Fruit fly (Drosophila melanogaster): ENCODE data around the gene Pfrx.

Pfrx gene

DNA sequence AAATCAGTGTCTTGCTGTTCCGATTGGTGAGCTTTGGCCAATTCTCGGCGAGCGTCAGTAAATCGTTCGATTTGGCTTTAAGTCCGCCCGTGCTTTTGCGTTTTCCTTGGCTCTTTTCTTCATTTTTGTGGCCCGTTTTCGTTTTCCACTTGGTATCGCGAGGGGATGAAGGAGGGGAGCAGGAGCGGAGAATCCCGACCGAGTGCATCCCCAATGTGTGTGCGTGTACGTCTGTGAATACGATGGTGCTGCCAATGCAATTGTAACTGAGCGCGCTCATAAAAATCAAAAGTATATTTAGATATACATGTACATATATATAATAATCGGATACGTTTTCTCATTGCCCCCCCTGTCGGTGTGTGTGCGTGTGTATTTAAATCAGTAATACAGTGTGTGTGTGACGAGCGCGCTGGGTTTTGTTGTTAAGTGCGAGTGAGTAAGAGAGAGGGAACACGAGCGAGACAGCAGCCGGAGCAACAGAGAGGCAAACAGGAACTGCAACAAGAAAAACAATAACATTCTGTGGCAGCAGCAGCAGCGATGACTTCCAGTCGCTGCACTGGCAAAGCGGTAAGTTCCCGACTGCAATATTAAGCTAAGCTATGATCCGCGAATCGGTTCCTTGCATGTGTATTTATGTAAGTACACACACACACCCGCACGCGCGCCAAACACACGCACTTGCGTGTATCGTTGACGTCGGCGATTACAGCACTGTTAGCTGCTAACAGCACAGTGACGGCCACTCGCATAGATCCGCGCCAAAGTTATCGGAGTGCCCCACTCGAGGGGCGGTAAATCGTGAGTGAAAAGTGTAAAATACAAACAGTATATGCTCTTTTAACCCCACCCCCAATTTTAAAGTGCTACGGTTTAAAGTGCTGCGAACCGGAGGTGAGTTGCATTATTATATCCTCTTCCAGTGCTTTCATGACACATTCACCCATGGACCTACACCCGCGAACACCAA is 592 bp downstream of the Pfrx start (continued):
- TF ChIP-seq Dll (GFP tag; IDR thresholded peaks at IDR 0.05; ENCODE audit: partially characterized antibody) (no peak), usp (GFP tag; optimal IDR thresholded peaks at IDR 0.05) (no peak), CG7372 (GFP tag; IDR thresholded peaks at IDR 0.05) (0 out of 2 replicates have a peak, but pooled peaks have one; percentile 20), nom (GFP tag; optimal IDR thresholded peaks at IDR 0.05) (peak; percentile 42), CG42726 (GFP tag; IDR thresholded peaks at IDR 0.05; ENCODE audit: partially characterized antibody) (no peak), Ptx1 (GFP tag; IDR thresholded peaks at IDR 0.05) (peak; percentile 66), h (optimal IDR thresholded peaks at IDR 0.05) (no peak), Med (GFP tag) (peak; percentile 92), al (GFP tag; IDR thresholded peaks at IDR 0.05) (peak; percentile 61; the same call in 1 of the 2 replicates), en (GFP tag; optimal IDR thresholded peaks at IDR 0.05) (peak; percentile 19), prd (optimal IDR thresholded peaks at IDR 0.05) (no peak), prd (GFP tag; IDR thresholded peaks at IDR 0.05) (peak; percentile 60), CG8089 (GFP tag; optimal IDR thresholded peaks at IDR 0.05) (peak; percentile 41), CG18011 (GFP tag; optimal IDR thresholded peaks at IDR 0.05) (peak; percentile 25), CG4617 (GFP tag; optimal IDR thresholded peaks at IDR 0.05; ENCODE audit: borderline replicate concordance) (no peak), CG8281 (tag; optimal IDR thresholded peaks at IDR 0.05) (peak; percentile 45), pnt (GFP tag; optimal IDR thresholded peaks at IDR 0.05) (peak; percentile 40), yki (optimal IDR thresholded peaks at IDR 0.05) (no peak), lilli (GFP tag; optimal IDR thresholded peaks at IDR 0.05) (peak; percentile 70)

DNA sequence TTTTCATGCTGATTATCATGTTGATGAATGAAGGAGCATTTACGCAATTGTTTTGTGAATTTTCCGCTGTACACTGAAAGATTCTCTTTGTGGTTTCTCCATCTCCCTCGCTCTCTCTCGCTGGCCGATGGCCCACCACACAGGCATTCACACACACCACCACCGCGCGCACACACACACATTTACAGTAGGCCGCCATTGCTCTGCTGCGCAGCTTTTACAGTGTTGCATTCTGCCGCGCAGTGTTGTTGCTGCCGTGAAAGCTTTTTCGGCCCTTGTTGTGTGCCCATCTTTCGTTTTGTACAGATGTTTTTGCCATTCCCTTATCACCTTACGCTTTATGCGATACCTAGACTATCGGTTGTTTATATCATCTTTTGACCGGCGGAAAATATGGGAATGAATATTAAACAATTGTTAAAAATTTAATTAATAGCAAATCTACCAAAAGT is 1.5 kb downstream of the Pfrx start:
- TF ChIP-seq Nf-YB (GFP tag; optimal IDR thresholded peaks at IDR 0.05) (no peak), D19A (tag; optimal IDR thresholded peaks at IDR 0.05) (peak; percentile 62), sna (GFP tag; IDR thresholded peaks at IDR 0.05; ENCODE audit: partially characterized antibody) (peak; percentile 72), stc (GFP tag; IDR thresholded peaks at IDR 0.05) (no peak), Ssrp (tag; optimal IDR thresholded peaks at IDR 0.05) (no peak), Neu2 (GFP tag; optimal IDR thresholded peaks at IDR 0.05; ENCODE audit: borderline replicate concordance) (no peak), CG30431 (GFP tag; optimal IDR thresholded peaks at IDR 0.05) (no peak), ab (GFP tag; optimal IDR thresholded peaks at IDR 0.05) (no peak), Sox100B (GFP tag; optimal IDR thresholded peaks at IDR 0.05) (no peak), Kr (GFP tag; optimal IDR thresholded peaks at IDR 0.05) (no peak), CG11085 (GFP tag; IDR thresholded peaks at IDR 0.05) (no peak), tna (GFP tag; IDR thresholded peaks at IDR 0.05; ENCODE audit: partially characterized antibody) (no peak), gce (GFP tag; IDR thresholded peaks at IDR 0.05) (no peak), CG42726 (GFP tag; IDR thresholded peaks at IDR 0.05; ENCODE audit: partially characterized antibody) (peak; percentile 53; the same call in 1 of the 2 replicates), CG14860 (GFP tag; IDR thresholded peaks at IDR 0.05; ENCODE audit: partially characterized antibody) (0 out of 3 replicates have a peak, but pooled peaks have one; percentile 32), CG1792 (GFP tag; optimal IDR thresholded peaks at IDR 0.05) (no peak), CG18011 (GFP tag; optimal IDR thresholded peaks at IDR 0.05) (no peak), CG7745 (tag; optimal IDR thresholded peaks at IDR 0.05) (no peak), sug (tag; optimal IDR thresholded peaks at IDR 0.05) (peak; percentile 47), zfh2 (GFP tag; optimal IDR thresholded peaks at IDR 0.05) (peak; percentile 9), knrl (GFP tag; IDR thresholded peaks at IDR 0.05; ENCODE audit: partially characterized antibody) (peak; percentile 68), eve (GFP tag; optimal IDR thresholded peaks at IDR 0.05) (no peak), CG7357 (GFP tag; IDR thresholded peaks at IDR 0.05) (no peak), lbe (GFP tag; optimal IDR thresholded peaks at IDR 0.05) (peak; percentile 71), Eip74EF (GFP tag; optimal IDR thresholded peaks at IDR 0.05) (no peak), Fer1 (GFP tag; optimal IDR thresholded peaks at IDR 0.05) (peak; percentile 37), nau (GFP tag; optimal IDR thresholded peaks at IDR 0.05) (no peak), CG1602 (GFP tag; optimal IDR thresholded peaks at IDR 0.05) (no peak), MESR4 (GFP tag; optimal IDR thresholded peaks at IDR 0.05) (peak; percentile 13), CG1832 (GFP tag; optimal IDR thresholded peaks at IDR 0.05) (peak; percentile 37), Fer3 (tag; optimal IDR thresholded peaks at IDR 0.05) (no peak)
